Fruit fly (Drosophila melanogaster) whole organism, prepupa: ENCODE data around the gene eIF3h.

ENCODE experiments used
- CG31627 ChIP-seq: fragments of 200-800 bp; sonication (Bioruptor generic); optimal IDR thresholded peaks from 3 replicates; lab custom pipeline; 2016; ENCODE audit warnings: missing biosample characterization, missing genetic modification characterization
- Gug ChIP-seq: fragments of 200-800 bp; sonication (Bioruptor generic); IDR thresholded peaks from 2 replicates; pipeline ENCODE4 v1.3.6; 2022; ENCODE audit warnings: missing biosample characterization, missing genetic modification characterization

DNA sequence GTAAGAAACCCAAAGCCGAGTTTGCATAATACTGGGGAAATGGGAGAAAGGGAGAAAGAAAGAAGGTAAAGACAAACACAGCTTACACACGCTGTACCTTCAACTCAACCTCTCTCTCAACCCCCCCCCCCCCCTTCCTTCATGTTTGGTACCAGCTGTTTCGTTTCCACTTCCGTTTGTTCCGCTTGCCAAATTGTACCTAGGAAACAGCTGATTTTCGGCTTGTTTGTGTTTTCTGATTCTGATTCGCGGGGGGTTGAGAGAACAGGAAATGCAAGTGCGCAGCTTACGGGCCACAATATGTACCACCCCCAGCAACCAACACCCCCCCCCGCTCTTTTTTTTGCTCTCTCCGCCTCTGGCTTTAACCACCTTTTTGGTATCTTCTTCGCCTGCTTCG lies 11.0 kb upstream of the eIF3h start:
- no peak for TF ChIP-seq CG31627 (GFP tag; lab: Kevin White, UChicago)
- TF ChIP-seq Gug (GFP tag; lab: Robert Waterston, UW) = no peak
